Worm (Caenorhabditis elegans): ENCODE results near the gene dmsr-16.

ce11 chrV:6854711-6855110, 45.8 kb upstream of the dmsr-16 start, which contains the start of gene gpa-10:
- TF ChIP-seq fos-1 (tag; optimal IDR thresholded peaks at IDR 0.05), result no peak
- no peak for TF ChIP-seq nhr-77 (tag; optimal IDR thresholded peaks at IDR 0.05)
- TF ChIP-seq nfya-1 (tag; optimal IDR thresholded peaks at IDR 0.05; ENCODE audit: insufficient read depth), result no peak
- no peak for TF ChIP-seq eor-1 (tag; optimal IDR thresholded peaks at IDR 0.05)
- TF ChIP-seq hmg-11 (tag; optimal IDR thresholded peaks at IDR 0.05), result no peak

All from whole organism, L3 larva.